Fruit fly (Drosophila melanogaster): ENCODE results near the gene CG42526.
A peak's percentile ranks its signal among the peaks of the same experiment; 100 is the strongest.

DNA sequence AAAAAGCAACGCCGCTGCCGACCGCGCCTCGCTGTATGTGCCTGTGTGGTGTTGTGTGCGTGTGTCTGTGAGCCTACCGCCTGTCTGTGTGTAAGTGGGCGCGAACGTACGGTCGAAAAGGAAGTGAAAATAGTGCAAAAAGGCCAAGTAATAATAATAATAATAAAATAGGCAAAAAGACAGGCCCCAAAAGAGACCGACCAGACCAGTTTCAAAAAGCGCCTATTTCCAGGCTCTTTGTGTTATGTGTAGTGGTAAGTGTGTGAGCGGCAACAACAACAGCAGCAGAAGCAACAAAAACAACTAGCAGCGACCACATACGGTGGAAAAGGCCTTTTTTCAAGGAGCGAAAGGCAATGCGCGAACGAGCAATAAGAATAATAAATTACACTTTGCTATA lies 27.6 kb upstream of the CG42526 start:
- TF ChIP-seq CG15710 (tag; optimal IDR thresholded peaks at IDR 0.05) (peak; percentile 42), CG12605 (GFP tag; IDR thresholded peaks at IDR 0.05) (peak; percentile 58; the same call in 1 of the 2 replicates), CG8159 (tag; optimal IDR thresholded peaks at IDR 0.05) (peak; percentile 41), Ets98B (GFP tag; IDR thresholded peaks at IDR 0.05) (no peak)

Data from whole organism, pupa.